Fruit fly (Drosophila melanogaster) whole organism, wandering third instar larva: ENCODE data around the gene ppk19.

Source experiments
- Abd-B ChIP-seq: fragments of >200 bp; optimal IDR thresholded peaks from 2 replicates; lab custom pipeline; 2017; ENCODE audit warnings: missing biosample characterization, missing genetic modification characterization
- Myc ChIP-seq: fragments of >200 bp; optimal IDR thresholded peaks from 2 replicates; lab custom pipeline; 2017
- Rel ChIP-seq, 2 experiments: fragments of 200-800 bp; sonication (Bioruptor generic) in 1 of 2; optimal IDR thresholded peaks; 2 replicates in 1 of 2; 3 replicates in 1 of 2; lab custom pipeline; 2016 to 2019; ENCODE audit warnings: mild to moderate bottlenecking in 2 of 2, missing biosample characterization in 2 of 2, missing genetic modification characterization in 2 of 2, moderate library complexity in 1 of 2

DNA sequence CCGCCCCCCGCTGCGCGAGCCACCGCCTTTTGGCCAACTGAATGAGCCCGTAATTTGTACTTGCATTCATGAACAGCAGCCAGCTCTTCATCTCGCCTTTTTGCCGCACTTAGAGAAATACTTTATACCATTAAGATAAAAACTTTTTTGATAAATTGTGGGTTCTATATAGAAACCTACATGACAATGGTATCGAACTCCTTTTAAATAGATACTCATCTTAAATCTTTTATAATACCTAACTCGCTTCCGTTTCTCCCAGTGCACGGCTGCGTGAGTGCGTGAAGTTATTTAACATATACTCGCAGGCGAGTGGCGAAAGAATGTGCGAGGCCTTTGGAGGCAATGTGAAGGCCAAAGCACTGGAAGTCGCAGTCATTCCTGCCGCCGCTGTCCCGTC, 46.4 kb upstream of the ppk19 start:
- no peak for TF ChIP-seq Rel (GFP tag; optimal IDR thresholded peaks at IDR 0.05; lab: Kevin White, UChicago)
- no peak for TF ChIP-seq Rel (tag; optimal IDR thresholded peaks at IDR 0.05; lab: Kevin White, UChicago)
- no peak for TF ChIP-seq Myc (lab: Kevin White, UChicago)
- TF ChIP-seq Abd-B (GFP tag; lab: Kevin White, UChicago) = no peak
